Fruit fly (Drosophila melanogaster): ENCODE data around the gene Gbs-70E.

- no peak for TF ChIP-seq Sin3A (optimal IDR thresholded peaks at IDR 0.05)
- no peak for TF ChIP-seq Myc (optimal IDR thresholded peaks at IDR 0.05)
Observed at dm6 chr3L:14521590-14521989, 29.2 kb downstream of the Gbs-70E start, which contains the start of gene CG4613.
